Worm (Caenorhabditis elegans): ENCODE data around the gene Y60A3A.24.

DNA sequence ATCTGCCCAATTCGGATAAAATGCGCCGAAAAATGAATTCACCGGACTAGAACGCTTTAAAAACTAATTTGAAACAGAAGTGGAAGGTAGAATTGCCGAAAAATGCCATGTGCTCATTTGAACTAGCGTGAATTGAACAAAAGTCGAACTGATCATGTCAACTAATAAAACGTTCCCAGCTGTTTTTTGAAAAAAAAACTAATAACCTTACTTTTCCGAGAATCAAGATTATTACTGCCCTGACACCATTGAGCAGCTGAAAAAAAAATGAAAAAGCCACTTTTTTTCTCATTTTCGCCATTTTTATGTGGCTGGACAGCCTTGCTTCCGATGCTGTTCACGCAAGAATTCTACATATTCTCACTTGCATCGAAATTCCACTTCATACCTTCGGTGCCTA, 8.7 kb downstream of the Y60A3A.24 start, which contains the start of gene srh-173:
- no peak for TF ChIP-seq odd-2 (tag; optimal IDR thresholded peaks at IDR 0.05)
- TF ChIP-seq hlh-8 (tag; optimal IDR thresholded peaks at IDR 0.05): no peak
- no peak for TF ChIP-seq pat-9 (tag; optimal IDR thresholded peaks at IDR 0.05)
- no peak for TF ChIP-seq nhr-232 (tag; optimal IDR thresholded peaks at IDR 0.05)
- no peak for TF ChIP-seq unc-55 (GFP tag; optimal IDR thresholded peaks at IDR 0.05)
- no peak for TF ChIP-seq ceh-31 (tag; optimal IDR thresholded peaks at IDR 0.05)
- no peak for TF ChIP-seq ttx-3 (tag; optimal IDR thresholded peaks at IDR 0.05)
- TF ChIP-seq rnt-1 (tag; optimal IDR thresholded peaks at IDR 0.05): no peak
- TF ChIP-seq unc-86 (tag; optimal IDR thresholded peaks at IDR 0.05): no peak
- no peak for TF ChIP-seq ceh-14 (tag; optimal IDR thresholded peaks at IDR 0.05)
- TF ChIP-seq Y22D7AL.16 (tag; optimal IDR thresholded peaks at IDR 0.05): no peak
- TF ChIP-seq ama-1 (optimal IDR thresholded peaks at IDR 0.05): no peak
- no peak for TF ChIP-seq nhr-11 (tag; optimal IDR thresholded peaks at IDR 0.05)
